Fruit fly (Drosophila melanogaster) whole organism, embryonic: ENCODE results near the gene kibra.

Experiments
- B-H2 ChIP-seq: fragments of 200-800 bp; sonication (Bioruptor generic); optimal IDR thresholded peaks from 2 replicates; lab custom pipeline; 2018; ENCODE audit warnings: missing biosample characterization, mild to moderate bottlenecking, missing genetic modification characterization
- BEAF-32 ChIP-seq: fragments of 200-800 bp; sonication (Bioruptor generic); optimal IDR thresholded peaks from 3 replicates; lab custom pipeline; 2017; ENCODE audit warnings: missing biosample characterization, missing genetic modification characterization, mild to moderate bottlenecking, moderate library complexity, missing genetic modification reagents
- CG10462 ChIP-seq: fragments of 200-800 bp; sonication (Bioruptor generic); optimal IDR thresholded peaks from 2 replicates; lab custom pipeline; 2016; ENCODE audit warnings: missing biosample characterization, missing genetic modification characterization
- CG11456 ChIP-seq: fragments of 200-800 bp; sonication (Bioruptor generic); IDR thresholded peaks from 3 replicates; pipeline ENCODE4 v1.3.6; 2022; ENCODE audit warnings: missing biosample characterization, missing genetic modification characterization
- CG1602 ChIP-seq: fragments of 200-800 bp; sonication (Bioruptor generic); optimal IDR thresholded peaks from 3 replicates; lab custom pipeline; 2016; ENCODE audit warnings: missing biosample characterization, missing genetic modification characterization
- CG1647 ChIP-seq: fragments of 200-800 bp; sonication (Bioruptor generic); optimal IDR thresholded peaks from 3 replicates; lab custom pipeline; 2016; ENCODE audit warnings: missing biosample characterization, missing genetic modification characterization
- CG17359 ChIP-seq: fragments of 200-800 bp; sonication (Bioruptor generic); optimal IDR thresholded peaks from 3 replicates; lab custom pipeline; 2018; ENCODE audit warnings: missing biosample characterization, mild to moderate bottlenecking, missing genetic modification characterization, moderate library complexity
- CG2678 ChIP-seq: fragments of 200-800 bp; sonication (Bioruptor generic); optimal IDR thresholded peaks from 3 replicates; lab custom pipeline; 2019; ENCODE audit warnings: missing biosample characterization, mild to moderate bottlenecking, missing genetic modification characterization, moderate library complexity
- CG30403 ChIP-seq: fragments of 200-800 bp; sonication (Bioruptor generic); optimal IDR thresholded peaks from 3 replicates; lab custom pipeline; 2016; ENCODE audit warnings: missing biosample characterization, missing genetic modification characterization
- CG30431 ChIP-seq: fragments of 200-800 bp; sonication (Bioruptor generic); optimal IDR thresholded peaks from 2 replicates; lab custom pipeline; 2017; ENCODE audit warnings: missing biosample characterization, missing genetic modification characterization
- CG34224 ChIP-seq: fragments of 200-800 bp; sonication (Bioruptor generic); IDR thresholded peaks from 3 replicates; pipeline ENCODE4 v1.3.6; 2022; ENCODE audit warnings: missing biosample characterization, missing genetic modification characterization; ENCODE audit not compliant: partially characterized antibody
- CG3995 ChIP-seq: fragments of 200-800 bp; sonication (Bioruptor generic); optimal IDR thresholded peaks from 3 replicates; lab custom pipeline; 2016; ENCODE audit warnings: missing biosample characterization, missing genetic modification characterization
- CG4404 ChIP-seq: fragments of 200-800 bp; sonication (Bioruptor generic); IDR thresholded peaks from 2 replicates; pipeline ENCODE4 v1.3.6; 2022; ENCODE audit warnings: missing biosample characterization, missing genetic modification characterization
- CG6175 ChIP-seq: fragments of 200-800 bp; sonication (Bioruptor generic); IDR thresholded peaks from 3 replicates; pipeline ENCODE4 v1.3.6; 2022; ENCODE audit warnings: missing biosample characterization, missing genetic modification characterization
- CG6689 ChIP-seq: fragments of 200-800 bp; sonication (Bioruptor generic); IDR thresholded peaks from 2 replicates; pipeline ENCODE4 v1.3.6; 2022; ENCODE audit warnings: missing biosample characterization, missing genetic modification characterization
- CG6791 ChIP-seq: fragments of 200-800 bp; sonication (Bioruptor generic); IDR thresholded peaks from 3 replicates; pipeline ENCODE4 v1.3.6; 2022; ENCODE audit warnings: missing biosample characterization, missing genetic modification characterization; ENCODE audit not compliant: partially characterized antibody
- CG7987 ChIP-seq: fragments of 200-800 bp; sonication (Bioruptor generic); optimal IDR thresholded peaks from 2 replicates; lab custom pipeline; 2018; ENCODE audit warnings: missing biosample characterization, mild to moderate bottlenecking, missing genetic modification characterization, moderate library complexity
- CG9215 ChIP-seq: fragments of 200-800 bp; sonication (Bioruptor generic); IDR thresholded peaks from 2 replicates; pipeline ENCODE4 v1.3.6; 2022; ENCODE audit warnings: missing biosample characterization, missing genetic modification characterization
- D19B ChIP-seq: fragments of 200-800 bp; sonication (Bioruptor generic); optimal IDR thresholded peaks from 2 replicates; lab custom pipeline; 2017; ENCODE audit warnings: missing biosample characterization, mild to moderate bottlenecking, missing genetic modification characterization
- Dll ChIP-seq: fragments of 200-800 bp; sonication (Bioruptor generic); IDR thresholded peaks from 4 replicates; pipeline ENCODE4 v1.3.6; 2022; ENCODE audit warnings: missing biosample characterization, missing genetic modification characterization; ENCODE audit not compliant: partially characterized antibody
- Ets97D ChIP-seq: fragments of 200-800 bp; sonication (Bioruptor generic); optimal IDR thresholded peaks from 3 replicates; lab custom pipeline; 2016; ENCODE audit warnings: missing biosample characterization, missing genetic modification characterization
- Hand ChIP-seq: fragments of 200-800 bp; sonication (Bioruptor generic); optimal IDR thresholded peaks from 2 replicates; lab custom pipeline; 2017; ENCODE audit warnings: mild to moderate bottlenecking, missing biosample characterization, missing genetic modification reagents, missing genetic modification characterization
- Hsf ChIP-seq: fragments of 200-800 bp; sonication (Bioruptor generic); optimal IDR thresholded peaks from 3 replicates; lab custom pipeline; 2016; ENCODE audit warnings: missing biosample characterization, missing genetic modification characterization
- MESR4 ChIP-seq: fragments of 200-800 bp; sonication (Bioruptor generic); optimal IDR thresholded peaks from 2 replicates; lab custom pipeline; 2018; ENCODE audit warnings: missing biosample characterization, mild to moderate bottlenecking, missing genetic modification characterization, moderate library complexity
- Mad ChIP-seq: fragments of 200-800 bp; sonication (Bioruptor generic); optimal IDR thresholded peaks from 2 replicates; lab custom pipeline; 2016; ENCODE audit warnings: missing biosample characterization, missing genetic modification characterization
- NFAT ChIP-seq: fragments of 200-800 bp; sonication (Bioruptor generic); IDR thresholded peaks from 2 replicates; pipeline ENCODE4 v1.3.6; 2022; ENCODE audit warnings: missing biosample characterization, missing genetic modification characterization
- Oli ChIP-seq: fragments of 200-800 bp; sonication (Bioruptor generic); optimal IDR thresholded peaks from 2 replicates; lab custom pipeline; 2018; ENCODE audit warnings: missing biosample characterization, mild to moderate bottlenecking, missing genetic modification characterization, moderate library complexity
- Pdp1 ChIP-seq, 2 experiments: fragments of 200-800 bp; sonication (Bioruptor generic); optimal IDR thresholded peaks; 3 replicates each; lab custom pipeline; 2016; ENCODE audit warnings: missing biosample characterization in 2 of 2, missing genetic modification characterization in 2 of 2, mild to moderate bottlenecking in 1 of 2, moderate library complexity in 1 of 2
- Side ChIP-seq: fragments of 200-800 bp; sonication (Bioruptor generic); optimal IDR thresholded peaks from 2 replicates; lab custom pipeline; 2016; ENCODE audit warnings: missing biosample characterization, missing genetic modification characterization
- Sry-δ ChIP-seq: fragments of 200-800 bp; sonication (Bioruptor generic); optimal IDR thresholded peaks from 2 replicates; lab custom pipeline; 2016; ENCODE audit warnings: missing biosample characterization, missing genetic modification characterization
- ap ChIP-seq: fragments of 200-800 bp; sonication (Bioruptor generic); IDR thresholded peaks from 2 replicates; pipeline ENCODE4 v1.3.6; 2022; ENCODE audit warnings: missing biosample characterization, missing genetic modification characterization
- ase ChIP-seq: fragments of 200-800 bp; sonication (Bioruptor generic); IDR thresholded peaks from 3 replicates; pipeline ENCODE4 v1.3.6; 2022; ENCODE audit warnings: missing biosample characterization, missing genetic modification characterization
- chm ChIP-seq: fragments of 200-800 bp; sonication (Bioruptor generic); IDR thresholded peaks from 2 replicates; pipeline ENCODE4 v1.3.6; 2022; ENCODE audit warnings: missing biosample characterization, missing genetic modification characterization
- cwo ChIP-seq: fragments of 200-800 bp; sonication (Bioruptor generic); optimal IDR thresholded peaks from 3 replicates; lab custom pipeline; 2017; ENCODE audit warnings: missing biosample characterization, missing genetic modification characterization, mild to moderate bottlenecking, moderate library complexity, missing genetic modification reagents
- dpn ChIP-seq, 2 experiments: fragments of 200-800 bp; sonication (Bioruptor generic); optimal IDR thresholded peaks; 3 replicates each; lab custom pipeline; 2016; ENCODE audit warnings: missing biosample characterization in 2 of 2, missing genetic modification characterization in 2 of 2
- fu2 ChIP-seq: fragments of 200-800 bp; sonication (Bioruptor generic); optimal IDR thresholded peaks from 2 replicates; lab custom pipeline; 2016; ENCODE audit warnings: missing biosample characterization, missing genetic modification characterization
- gcm ChIP-seq: fragments of 200-800 bp; sonication (Bioruptor generic); optimal IDR thresholded peaks from 2 replicates; lab custom pipeline; 2019; ENCODE audit warnings: missing biosample characterization, mild to moderate bottlenecking, missing genetic modification characterization, moderate library complexity
- gem ChIP-seq: fragments of 200-800 bp; sonication (Bioruptor generic); optimal IDR thresholded peaks from 2 replicates; lab custom pipeline; 2019; ENCODE audit warnings: missing biosample characterization, mild to moderate bottlenecking, missing genetic modification characterization, moderate library complexity
- nerfin-2 ChIP-seq: fragments of 200-800 bp; sonication (Bioruptor generic); IDR thresholded peaks from 2 replicates; pipeline ENCODE4 v1.3.6; 2022; ENCODE audit warnings: missing biosample characterization, missing genetic modification characterization; ENCODE audit not compliant: partially characterized antibody
- pfk ChIP-seq: fragments of 200-800 bp; sonication (Bioruptor generic); optimal IDR thresholded peaks from 2 replicates; lab custom pipeline; 2018; ENCODE audit warnings: missing biosample characterization, mild to moderate bottlenecking, missing genetic modification characterization, moderate library complexity
- phol ChIP-seq: fragments of 200-800 bp; sonication (Bioruptor generic); optimal IDR thresholded peaks from 3 replicates; lab custom pipeline; 2018; ENCODE audit warnings: missing biosample characterization, mild to moderate bottlenecking, missing genetic modification characterization, moderate library complexity
- prd ChIP-seq, 3 experiments: fragments of >200 bp in 2 of 3; fragments of 200-800 bp in 1 of 3; sonication (Bioruptor generic) in 1 of 3; optimal IDR thresholded peaks in 2 of 3; IDR thresholded peaks in 1 of 3; 2 replicates in 2 of 3; 3 replicates in 1 of 3; pipeline versions ENCODE4 v1.3.6 to Lab custom; 2017 to 2022; ENCODE audit warnings: missing biosample characterization in 1 of 3, missing genetic modification characterization in 1 of 3
- row ChIP-seq: fragments of 200-800 bp; sonication (Bioruptor generic); IDR thresholded peaks from 3 replicates; pipeline ENCODE4 v1.3.6; 2022; ENCODE audit warnings: missing biosample characterization, missing genetic modification characterization
- sens ChIP-seq: fragments of 200-800 bp; sonication (Bioruptor generic); peaks from one replicate; lab custom pipeline; 2016; ENCODE audit warnings: missing biosample characterization, missing genetic modification characterization
- sim ChIP-seq: fragments of 200-800 bp; sonication (Bioruptor generic); IDR thresholded peaks from 2 replicates; pipeline ENCODE4 v1.3.6; 2022; ENCODE audit warnings: missing biosample characterization, missing genetic modification characterization
- slou ChIP-seq: fragments of 200-800 bp; sonication (Bioruptor generic); optimal IDR thresholded peaks from 3 replicates; lab custom pipeline; 2016; ENCODE audit warnings: missing biosample characterization, missing genetic modification characterization
- tna ChIP-seq: fragments of 200-800 bp; sonication (Bioruptor generic); IDR thresholded peaks from 2 replicates; pipeline ENCODE4 v1.3.6; 2022; ENCODE audit warnings: missing biosample characterization, missing genetic modification characterization; ENCODE audit not compliant: partially characterized antibody
- unc-4 ChIP-seq: fragments of 200-800 bp; sonication (Bioruptor generic); IDR thresholded peaks from 2 replicates; pipeline ENCODE4 v1.3.6; 2022; ENCODE audit warnings: missing biosample characterization, missing genetic modification characterization; ENCODE audit not compliant: partially characterized antibody

kibra gene

dm6 chr3R:14741192-14741915, 17.3 kb upstream of the kibra start, which contains the start of the genes eff and jvl:
Gene eff (minus strand): TSS chr3R:14741319.
Gene jvl (plus strand): TSS chr3R:14741582.
- TF ChIP-seq ase (GFP tag; lab: Robert Waterston, UW) (no peak), CG30431 (no peak), unc-4 (peak; percentile 98), Dll (GFP tag; lab: Robert Waterston, UW) (peak; percentile 99), Pdp1 (GFP tag; optimal IDR thresholded peaks at IDR 0.05; lab: Kevin White, UChicago) (peak in 1 of 2 experiments; percentile 52), CG3995 (GFP tag; lab: Kevin White, UChicago) (peak; percentile 30), sens (GFP tag; lab: Kevin White, UChicago) (peak; percentile 84), Hsf (GFP tag; lab: Kevin White, UChicago) (peak; percentile 63), CG6175 (no peak), phol (tag; lab: Kevin White, UChicago) (peak; percentile 21), CG2678 (peak; percentile 10), fu2 (GFP tag; lab: Kevin White, UChicago) (no peak), Mad (GFP tag; lab: Kevin White, UChicago) (peak; percentile 0), tna (GFP tag; lab: Robert Waterston, UW) (peak; percentile 84), CG6791 (GFP tag; lab: Robert Waterston, UW) (peak; percentile 84), slou (GFP tag; lab: Kevin White, UChicago) (peak; percentile 29), CG1647 (peak; percentile 66), dpn (GFP tag; optimal IDR thresholded peaks at IDR 0.05; lab: Kevin White, UChicago) (peak; percentile 29 to 38), gem (tag; lab: Kevin White, UChicago) (peak; percentile 54), CG4404 (GFP tag; lab: Robert Waterston, UW) (no peak), CG6689 (0 out of 2 replicates have a peak, but pooled peaks have one; percentile 2), Hand (GFP tag; lab: Kevin White, UChicago) (no peak), Side (GFP tag; lab: Kevin White, UChicago) (no peak), Ets97D (peak; percentile 40), B-H2 (GFP tag; lab: Kevin White, UChicago) (no peak), chm (GFP tag; lab: Robert Waterston, UW) (peak; percentile 6; the same call in 1 of the 2 replicates), Sry-δ (GFP tag; lab: Kevin White, UChicago) (peak; percentile 92), CG17359 (tag; lab: Kevin White, UChicago) (peak; percentile 35), CG34224 (GFP tag; lab: Robert Waterston, UW) (peak; percentile 96), CG9215 (peak; percentile 32; the same call in 1 of the 2 replicates), pfk (no peak), CG7987 (peak; percentile 28), Oli (no peak), D19B (GFP tag; lab: Kevin White, UChicago) (no peak), CG11456 (GFP tag; lab: Robert Waterston, UW) (no peak; the same call in 1 of the 3 replicates), cwo (GFP tag; lab: Kevin White, UChicago) (no peak), nerfin-2 (GFP tag; lab: Robert Waterston, UW) (peak; percentile 91), CG30403 (peak; percentile 48), NFAT (GFP tag; lab: Robert Waterston, UW) (peak; percentile 50; the same call in 1 of the 2 replicates), sim (GFP tag; lab: Robert Waterston, UW) (no peak), ap (0 out of 2 replicates have a peak, but pooled peaks have one; percentile 10), MESR4 (peak; percentile 55), prd (optimal IDR thresholded peaks at IDR 0.05; lab: Kevin White, UChicago) (no peak), prd (GFP tag; IDR thresholded peaks at IDR 0.05; lab: Robert Waterston, UW) (peak; percentile 30; the same call in 1 of the 3 replicates), row (peak; percentile 85), CG1602 (GFP tag; lab: Kevin White, UChicago) (peak; percentile 6), BEAF-32 (GFP tag; lab: Kevin White, UChicago) (peak; percentile 98), CG10462 (no peak), gcm (GFP tag; lab: Kevin White, UChicago) (no peak)
